Fruit fly (Drosophila melanogaster) whole organism, embryonic: ENCODE data around the gene CG42324.

Experiments
- Atf-2 ChIP-seq: fragments of 200-800 bp; sonication (Bioruptor generic); optimal IDR thresholded peaks from 2 replicates; lab custom pipeline; 2016; ENCODE audit warnings: missing biosample characterization, missing genetic modification characterization
- Awh ChIP-seq: fragments of 200-800 bp; sonication (Bioruptor generic); IDR thresholded peaks from 2 replicates; pipeline ENCODE4, ENCODE4 v1.3.6; 2022; ENCODE audit warnings: missing biosample characterization, missing genetic modification characterization
- CG1024 ChIP-seq: fragments of 200-800 bp; sonication (Bioruptor generic); IDR thresholded peaks from 2 replicates; pipeline ENCODE4 v1.3.6; 2022; ENCODE audit warnings: missing biosample characterization, missing genetic modification characterization
- CG11093 ChIP-seq: fragments of 200-800 bp; sonication (Bioruptor generic); IDR thresholded peaks from 3 replicates; pipeline ENCODE4 v1.3.6; 2022; ENCODE audit warnings: missing biosample characterization, missing genetic modification characterization
- CG12236 ChIP-seq: fragments of 200-800 bp; sonication (Bioruptor generic); optimal IDR thresholded peaks from 2 replicates; lab custom pipeline; 2016; ENCODE audit warnings: missing biosample characterization, missing genetic modification characterization
- CG13624 ChIP-seq: fragments of 200-800 bp; sonication (Bioruptor generic); optimal IDR thresholded peaks from 2 replicates; lab custom pipeline; 2016; ENCODE audit warnings: missing biosample characterization, missing genetic modification characterization
- CG15269 ChIP-seq: fragments of 200-800 bp; sonication (Bioruptor generic); optimal IDR thresholded peaks from 2 replicates; lab custom pipeline; 2018; ENCODE audit warnings: missing biosample characterization, mild to moderate bottlenecking, missing genetic modification characterization, moderate library complexity
- CG1602 ChIP-seq: fragments of 200-800 bp; sonication (Bioruptor generic); optimal IDR thresholded peaks from 3 replicates; lab custom pipeline; 2016; ENCODE audit warnings: missing biosample characterization, missing genetic modification characterization
- CG2712 ChIP-seq: fragments of 200-800 bp; optimal IDR thresholded peaks from 3 replicates; lab custom pipeline; 2019; ENCODE audit warnings: missing biosample characterization, mild to moderate bottlenecking, missing genetic modification characterization, moderate library complexity
- CG4820 ChIP-seq: fragments of 200-800 bp; sonication (Bioruptor generic); optimal IDR thresholded peaks from 3 replicates; lab custom pipeline; 2016; ENCODE audit warnings: missing biosample characterization, missing genetic modification characterization
- CG6175 ChIP-seq: fragments of 200-800 bp; sonication (Bioruptor generic); IDR thresholded peaks from 3 replicates; pipeline ENCODE4 v1.3.6; 2022; ENCODE audit warnings: missing biosample characterization, missing genetic modification characterization
- CG7271 ChIP-seq: fragments of 200-800 bp; sonication (Bioruptor generic); optimal IDR thresholded peaks from 2 replicates; lab custom pipeline; 2018; ENCODE audit warnings: missing biosample characterization, mild to moderate bottlenecking, missing genetic modification characterization, moderate library complexity
- CG7357 ChIP-seq: fragments of 200-800 bp; sonication (Bioruptor generic); IDR thresholded peaks from 3 replicates; pipeline ENCODE4 v1.3.6; 2022; ENCODE audit warnings: missing biosample characterization, missing genetic modification characterization
- CG9817 ChIP-seq: fragments of 200-800 bp; sonication (Bioruptor generic); optimal IDR thresholded peaks from 2 replicates; lab custom pipeline; 2018; ENCODE audit warnings: missing biosample characterization, mild to moderate bottlenecking, missing genetic modification characterization, moderate library complexity
- CG9932 ChIP-seq: fragments of 200-800 bp; sonication (Bioruptor generic); IDR thresholded peaks from 2 replicates; pipeline ENCODE4 v1.3.6; 2022; ENCODE audit warnings: missing biosample characterization, missing genetic modification characterization
- GATAe ChIP-seq: fragments of 200-800 bp; sonication (Bioruptor generic); conservative IDR thresholded peaks from 2 replicates; pipeline ENCODE4 v1.3.6; 2022; ENCODE audit warnings: missing biosample characterization, missing genetic modification characterization
- HLH3B ChIP-seq: fragments of 200-800 bp; sonication (Bioruptor generic); IDR thresholded peaks from 2 replicates; pipeline ENCODE4 v1.3.6; 2022; ENCODE audit warnings: missing biosample characterization, missing genetic modification characterization
- HLH4C ChIP-seq: fragments of 200-800 bp; sonication (Bioruptor generic); IDR thresholded peaks from 3 replicates; pipeline ENCODE4 v1.3.6; 2022; ENCODE audit warnings: missing biosample characterization, missing genetic modification characterization; ENCODE audit not compliant: partially characterized antibody
- HmgZ ChIP-seq: fragments of 200-800 bp; sonication (Bioruptor generic); optimal IDR thresholded peaks from 2 replicates; lab custom pipeline; 2018; ENCODE audit warnings: missing biosample characterization, mild to moderate bottlenecking, missing genetic modification characterization
- Nf-YA ChIP-seq: fragments of 200-800 bp; sonication (Bioruptor generic); IDR thresholded peaks from 2 replicates; pipeline ENCODE4 v1.3.6; 2022; ENCODE audit warnings: missing biosample characterization, missing genetic modification characterization
- Rfx ChIP-seq: fragments of 200-800 bp; sonication (Bioruptor generic); IDR thresholded peaks from 2 replicates; pipeline ENCODE4 v1.3.6; 2022; ENCODE audit warnings: missing biosample characterization, missing genetic modification characterization
- Sox102F ChIP-seq: fragments of 200-800 bp; sonication (Bioruptor generic); optimal IDR thresholded peaks from 2 replicates; lab custom pipeline; 2018; ENCODE audit warnings: missing biosample characterization, mild to moderate bottlenecking, missing genetic modification characterization, moderate library complexity
- abd-A ChIP-seq: fragments of 200-800 bp; sonication (Bioruptor generic); optimal IDR thresholded peaks from 3 replicates; lab custom pipeline; 2019; ENCODE audit warnings: missing biosample characterization, mild to moderate bottlenecking, missing genetic modification characterization, moderate library complexity
- bigmax ChIP-seq: fragments of 200-800 bp; sonication (Bioruptor generic); optimal IDR thresholded peaks from 2 replicates; lab custom pipeline; 2018; ENCODE audit warnings: missing biosample characterization, mild to moderate bottlenecking, missing genetic modification characterization
- btn ChIP-seq: fragments of 200-800 bp; sonication (Bioruptor generic); optimal IDR thresholded peaks from 2 replicates; lab custom pipeline; 2016; ENCODE audit warnings: missing biosample characterization, missing genetic modification characterization
- dmrt99B ChIP-seq: fragments of 200-800 bp; sonication (Bioruptor generic); optimal IDR thresholded peaks from 2 replicates; lab custom pipeline; 2018; ENCODE audit warnings: missing biosample characterization, mild to moderate bottlenecking, missing genetic modification characterization, moderate library complexity
- grau ChIP-seq: fragments of 200-800 bp; optimal IDR thresholded peaks from 3 replicates; lab custom pipeline; 2019; ENCODE audit warnings: missing biosample characterization, mild to moderate bottlenecking, missing genetic modification characterization, moderate library complexity
- gsb-n ChIP-seq: fragments of 200-800 bp; sonication (Bioruptor generic); optimal IDR thresholded peaks from 3 replicates; lab custom pipeline; 2018; ENCODE audit warnings: missing biosample characterization, mild to moderate bottlenecking, missing genetic modification characterization
- gt ChIP-seq: fragments of 200-800 bp; sonication (Bioruptor generic); IDR thresholded peaks from 2 replicates; pipeline ENCODE4 v1.3.6; 2022; ENCODE audit warnings: missing biosample characterization, missing genetic modification characterization
- ham ChIP-seq: fragments of 200-800 bp; sonication (Bioruptor generic); IDR thresholded peaks from 2 replicates; pipeline ENCODE4 v1.3.6; 2022; ENCODE audit warnings: missing biosample characterization, missing genetic modification characterization
- ind ChIP-seq: fragments of 200-800 bp; sonication (Bioruptor generic); optimal IDR thresholded peaks from 3 replicates; lab custom pipeline; 2016; ENCODE audit warnings: missing biosample characterization, missing genetic modification characterization
- jigr1 ChIP-seq: fragments of 200-800 bp; sonication (Bioruptor generic); IDR thresholded peaks from 3 replicates; pipeline ENCODE4 v1.3.6; 2022; ENCODE audit warnings: missing biosample characterization, missing genetic modification characterization
- klu ChIP-seq: fragments of 200-800 bp; sonication (Bioruptor generic); IDR thresholded peaks from 2 replicates; pipeline ENCODE4 v1.3.6; 2022; ENCODE audit warnings: missing biosample characterization, missing genetic modification characterization
- kni ChIP-seq: fragments of 200-800 bp; sonication (Bioruptor generic); optimal IDR thresholded peaks from 3 replicates; lab custom pipeline; 2017; ENCODE audit warnings: mild to moderate bottlenecking, missing biosample characterization, missing genetic modification reagents, missing genetic modification characterization
- knrl ChIP-seq: fragments of 200-800 bp; sonication (Bioruptor generic); IDR thresholded peaks from 3 replicates; pipeline ENCODE4 v1.3.6; 2022; ENCODE audit warnings: missing biosample characterization, missing genetic modification characterization; ENCODE audit not compliant: partially characterized antibody
- mld ChIP-seq: fragments of 200-800 bp; sonication (Bioruptor generic); IDR thresholded peaks from 3 replicates; pipeline ENCODE4 v1.3.6; 2022; ENCODE audit warnings: missing biosample characterization, missing genetic modification characterization; ENCODE audit not compliant: partially characterized antibody
- onecut ChIP-seq: fragments of 200-800 bp; sonication (Bioruptor generic); IDR thresholded peaks from 2 replicates; pipeline ENCODE4 v1.3.6; 2022; ENCODE audit warnings: missing biosample characterization, missing genetic modification characterization
- pb ChIP-seq: fragments of 200-800 bp; sonication (Bioruptor generic); optimal IDR thresholded peaks from 3 replicates; lab custom pipeline; 2016; ENCODE audit warnings: missing biosample characterization, missing genetic modification characterization
- pnt ChIP-seq: fragments of 200-800 bp; sonication (Bioruptor generic); optimal IDR thresholded peaks from 3 replicates; lab custom pipeline; 2016; ENCODE audit warnings: missing biosample characterization, missing genetic modification characterization
- prd ChIP-seq, 3 experiments: fragments of >200 bp in 2 of 3; fragments of 200-800 bp in 1 of 3; sonication (Bioruptor generic) in 1 of 3; optimal IDR thresholded peaks in 2 of 3; IDR thresholded peaks in 1 of 3; 2 replicates in 2 of 3; 3 replicates in 1 of 3; pipeline versions ENCODE4 v1.3.6 to Lab custom; 2017 to 2022; ENCODE audit warnings: missing biosample characterization in 1 of 3, missing genetic modification characterization in 1 of 3
- ranshi ChIP-seq: fragments of 200-800 bp; sonication (Bioruptor generic); IDR thresholded peaks from 2 replicates; pipeline ENCODE4 v1.3.6; 2022; ENCODE audit warnings: missing biosample characterization, missing genetic modification characterization
- sd ChIP-seq: fragments of 200-800 bp; sonication (Bioruptor generic); optimal IDR thresholded peaks from 3 replicates; lab custom pipeline; 2018; ENCODE audit warnings: missing biosample characterization, mild to moderate bottlenecking, missing genetic modification characterization, moderate library complexity
- sens-2 ChIP-seq: fragments of 200-800 bp; sonication (Bioruptor generic); IDR thresholded peaks from 2 replicates; pipeline ENCODE4 v1.3.6; 2022; ENCODE audit warnings: missing biosample characterization, missing genetic modification characterization
- seq ChIP-seq: fragments of 200-800 bp; sonication (Bioruptor generic); IDR thresholded peaks from 2 replicates; pipeline ENCODE4 v1.3.6; 2022; ENCODE audit warnings: missing biosample characterization, missing genetic modification characterization
- shn ChIP-seq: fragments of 200-800 bp; sonication (Bioruptor generic); optimal IDR thresholded peaks from 3 replicates; lab custom pipeline; 2016; ENCODE audit warnings: missing biosample characterization, missing genetic modification characterization
- sisA ChIP-seq: fragments of 200-800 bp; sonication (Bioruptor generic); IDR thresholded peaks from 2 replicates; pipeline ENCODE4 v1.3.6; 2022; ENCODE audit warnings: missing biosample characterization, missing genetic modification characterization
- tup ChIP-seq: fragments of 200-800 bp; sonication (Bioruptor generic); optimal IDR thresholded peaks from 2 replicates; lab custom pipeline; 2016; ENCODE audit warnings: missing biosample characterization, mild to moderate bottlenecking, missing genetic modification characterization, moderate library complexity
- tx ChIP-seq: fragments of 200-800 bp; sonication (Bioruptor generic); optimal IDR thresholded peaks from 2 replicates; lab custom pipeline; 2016; ENCODE audit warnings: missing biosample characterization, missing genetic modification characterization
- vvl ChIP-seq: fragments of 200-800 bp; sonication (Bioruptor generic); IDR thresholded peaks from 2 replicates; pipeline ENCODE4 v1.3.6; 2022; ENCODE audit warnings: missing biosample characterization, missing genetic modification characterization

The CG42324 gene

DNA sequence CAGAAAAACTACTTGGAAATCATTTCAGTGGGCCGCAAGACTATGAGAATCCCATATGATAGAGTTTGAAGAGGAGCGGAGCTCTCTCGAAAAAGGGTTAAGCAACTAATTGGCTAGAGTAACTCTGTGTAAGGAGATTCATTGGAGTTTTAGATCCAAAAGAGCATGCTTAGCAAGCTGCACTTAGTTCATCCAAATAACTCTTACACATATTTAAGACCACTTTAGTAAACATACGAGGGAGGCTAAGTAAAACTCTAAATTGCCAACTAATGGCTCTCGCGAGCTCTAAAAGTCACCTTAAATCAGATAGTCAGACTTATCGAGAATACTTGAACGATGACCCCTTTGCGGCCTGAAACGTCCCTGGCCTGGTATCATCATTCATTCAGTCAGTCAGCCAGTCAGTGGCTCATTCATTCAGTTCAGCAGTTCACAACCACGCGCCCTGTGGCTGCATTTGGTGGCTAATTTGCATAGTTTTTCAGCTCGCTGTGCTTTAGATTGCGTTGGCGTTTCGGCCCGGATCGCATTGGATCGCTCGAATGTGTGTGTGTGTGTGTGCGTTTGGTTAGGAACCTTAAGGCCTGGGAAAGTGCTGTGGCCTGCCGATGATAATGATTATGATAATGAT is 17.2 kb upstream of the CG42324 start (continued):
- TF ChIP-seq Sox102F (GFP tag; lab: Kevin White, UChicago), result peak; percentile 57
- no peak for TF ChIP-seq btn (GFP tag; lab: Kevin White, UChicago)
- TF ChIP-seq gsb-n (tag; lab: Kevin White, UChicago), result no peak
- TF ChIP-seq ind (GFP tag; lab: Kevin White, UChicago), result peak; percentile 35
- peak; percentile 37; the same call in 1 of the 2 replicates for TF ChIP-seq klu (GFP tag; lab: Robert Waterston, UW)
- peak; percentile 11 for TF ChIP-seq CG15269 (tag; lab: Kevin White, UChicago)
- TF ChIP-seq pnt, result peak; percentile 30
- peak; percentile 31; the same call in 1 of the 2 replicates for TF ChIP-seq HLH3B
- no peak for TF ChIP-seq ham (GFP tag; lab: Robert Waterston, UW)
- no peak for TF ChIP-seq sd (tag; lab: Kevin White, UChicago)
- no peak for TF ChIP-seq bigmax (GFP tag; lab: Kevin White, UChicago)
- TF ChIP-seq mld, result no peak
- peak; percentile 60 for TF ChIP-seq kni (GFP tag; lab: Kevin White, UChicago)
- 0 out of 2 replicates have a peak, but pooled peaks have one; percentile 17 for TF ChIP-seq gt (GFP tag; lab: Robert Waterston, UW)
- TF ChIP-seq Nf-YA (GFP tag; lab: Robert Waterston, UW), result no peak
- TF ChIP-seq jigr1 (GFP tag; lab: Robert Waterston, UW), result 0 out of 3 replicates have a peak, but pooled peaks have one; percentile 25
- peak; percentile 56; the same call in 2 of the 3 replicates for TF ChIP-seq knrl (GFP tag; lab: Robert Waterston, UW)
- TF ChIP-seq CG7271 (tag; lab: Kevin White, UChicago), result no peak
- TF ChIP-seq tx (GFP tag; lab: Kevin White, UChicago), result peak; percentile 1
- no peak for TF ChIP-seq prd (optimal IDR thresholded peaks at IDR 0.05; lab: Kevin White, UChicago)
- peak; percentile 60; the same call in 1 of the 3 replicates for TF ChIP-seq prd (GFP tag; IDR thresholded peaks at IDR 0.05; lab: Robert Waterston, UW)
- TF ChIP-seq CG7357 (GFP tag; lab: Robert Waterston, UW), result peak; percentile 42; the same call in 1 of the 3 replicates
- no peak for TF ChIP-seq CG6175 (GFP tag; lab: Robert Waterston, UW)
- no peak for TF ChIP-seq GATAe
- peak; percentile 9 for TF ChIP-seq CG9817 (tag; lab: Kevin White, UChicago)
- peak; percentile 26; the same call in 1 of the 2 replicates for TF ChIP-seq Rfx
- no peak for TF ChIP-seq CG9932
- TF ChIP-seq ranshi (GFP tag; lab: Robert Waterston, UW), result 0 out of 2 replicates have a peak, but pooled peaks have one; percentile 17
- no peak for TF ChIP-seq HLH4C (GFP tag; lab: Robert Waterston, UW)
- TF ChIP-seq CG13624 (GFP tag; lab: Kevin White, UChicago), result no peak
- peak; percentile 60 for TF ChIP-seq abd-A
- no peak for TF ChIP-seq onecut
- no peak for TF ChIP-seq sens-2 (GFP tag; lab: Robert Waterston, UW)
- peak; percentile 71; the same call in 1 of the 2 replicates for TF ChIP-seq vvl (GFP tag; lab: Robert Waterston, UW)
- peak; percentile 34 for TF ChIP-seq CG4820 (GFP tag; lab: Kevin White, UChicago)
- TF ChIP-seq seq, result peak; percentile 44; the same call in 1 of the 2 replicates
- TF ChIP-seq CG1602 (GFP tag; lab: Kevin White, UChicago), result no peak
- TF ChIP-seq HmgZ, result no peak
- peak; percentile 6 for TF ChIP-seq Atf-2 (GFP tag; lab: Kevin White, UChicago)
- TF ChIP-seq dmrt99B (tag; lab: Kevin White, UChicago), result peak; percentile 67
- peak; percentile 56; the same call in 2 of the 3 replicates for TF ChIP-seq CG11093 (GFP tag; lab: Robert Waterston, UW)
- peak; percentile 22 for TF ChIP-seq CG2712 (tag; lab: Kevin White, UChicago)
- peak; percentile 76 for TF ChIP-seq sisA (GFP tag; lab: Robert Waterston, UW)
- no peak for TF ChIP-seq CG1024 (GFP tag; lab: Robert Waterston, UW)
- TF ChIP-seq shn, result no peak
- peak; percentile 29; the same call in 1 of the 2 replicates for TF ChIP-seq Awh (GFP tag; lab: Robert Waterston, UW)
- peak; percentile 1 for TF ChIP-seq grau (tag; lab: Kevin White, UChicago)
- TF ChIP-seq tup (GFP tag; lab: Kevin White, UChicago), result no peak
- TF ChIP-seq pb (GFP tag; lab: Kevin White, UChicago), result no peak
- TF ChIP-seq CG12236 (GFP tag; lab: Kevin White, UChicago), result no peak
